Worm (Caenorhabditis elegans) whole organism, mixed stage, embryonic: ENCODE results near the gene gcl-1.

ENCODE experiments used
- M03D4.4 ChIP-seq: sonication (generic microtip); optimal IDR thresholded peaks from 2 replicates; lab custom pipeline; 2017; ENCODE audit warnings: mild to moderate bottlenecking, missing genetic modification characterization, missing compliant biosample characterization
- bed-3 ChIP-seq: fragments of 200-800 bp; sonication (Bioruptor generic); optimal IDR thresholded peaks from 3 replicates; lab custom pipeline; 2018; ENCODE audit warnings: mild to moderate bottlenecking, missing genetic modification characterization, moderate library complexity, missing compliant biosample characterization
- ceh-39 ChIP-seq: fragments of 150-350 bp; optimal IDR thresholded peaks from 2 replicates; lab custom pipeline; 2014; ENCODE audit warnings: missing biosample characterization, missing genetic modification characterization
- ceh-43 ChIP-seq: fragments of 200-800 bp; sonication (Bioruptor generic); optimal IDR thresholded peaks from 2 replicates; lab custom pipeline; 2018; ENCODE audit warnings: mild to moderate bottlenecking, missing genetic modification characterization, moderate library complexity, missing compliant biosample characterization
- ceh-83 ChIP-seq: fragments of 200-800 bp; sonication (Bioruptor generic); optimal IDR thresholded peaks from 2 replicates; lab custom pipeline; 2018; ENCODE audit warnings: mild to moderate bottlenecking, missing genetic modification characterization, missing compliant biosample characterization
- ces-1 ChIP-seq: fragments of 150-350 bp; optimal IDR thresholded peaks from 2 replicates; lab custom pipeline; 2014; ENCODE audit warnings: missing biosample characterization, missing genetic modification reagents, missing genetic modification characterization
- cnd-1 ChIP-seq: fragments of 200-800 bp; sonication (Bioruptor generic); optimal IDR thresholded peaks from 2 replicates; lab custom pipeline; 2018; ENCODE audit warnings: mild to moderate bottlenecking, missing genetic modification characterization, missing compliant biosample characterization
- drap-1 ChIP-seq: fragments of 200-800 bp; sonication (Bioruptor generic); optimal IDR thresholded peaks from 3 replicates; lab custom pipeline; 2018; ENCODE audit warnings: mild to moderate bottlenecking, missing genetic modification characterization, missing compliant biosample characterization
- elt-1 ChIP-seq: sonication (generic microtip); optimal IDR thresholded peaks from 2 replicates; lab custom pipeline; 2017; ENCODE audit warnings: missing genetic modification characterization, mild to moderate bottlenecking, missing compliant biosample characterization, antibody characterized with exemption, moderate library complexity, borderline replicate concordance; ENCODE audit not compliant: insufficient read depth
- elt-3 ChIP-seq: fragments of 150-350 bp; optimal IDR thresholded peaks from 2 replicates; lab custom pipeline; 2014; ENCODE audit warnings: missing biosample characterization, missing genetic modification characterization
- ham-2 ChIP-seq: fragments of 200-800 bp; sonication (Bioruptor generic); optimal IDR thresholded peaks from 2 replicates; lab custom pipeline; 2018; ENCODE audit warnings: mild to moderate bottlenecking, missing genetic modification characterization, missing compliant biosample characterization
- hlh-1 ChIP-seq: fragments of 150-350 bp; optimal IDR thresholded peaks from 2 replicates; lab custom pipeline; 2014; ENCODE audit warnings: missing biosample characterization, missing genetic modification reagents, missing genetic modification characterization
- lin-13 ChIP-seq: fragments of 150-350 bp; optimal IDR thresholded peaks from 2 replicates; lab custom pipeline; 2014; ENCODE audit warnings: missing biosample characterization, missing genetic modification characterization
- lin-32 ChIP-seq: fragments of 200-800 bp; sonication (Bioruptor generic); optimal IDR thresholded peaks from 2 replicates; lab custom pipeline; 2018; ENCODE audit warnings: mild to moderate bottlenecking, missing genetic modification characterization, missing compliant biosample characterization
- lsy-2 ChIP-seq: fragments of 150-350 bp; optimal IDR thresholded peaks from 2 replicates; lab custom pipeline; 2014; ENCODE audit warnings: missing biosample characterization, missing genetic modification characterization
- mab-5 ChIP-seq: fragments of 150-350 bp; optimal IDR thresholded peaks from 2 replicates; lab custom pipeline; 2014; ENCODE audit warnings: missing biosample characterization, missing genetic modification characterization
- mep-1 ChIP-seq: fragments of 150-350 bp; optimal IDR thresholded peaks from 2 replicates; lab custom pipeline; 2017; ENCODE audit warnings: missing biosample characterization, missing genetic modification reagents, missing genetic modification characterization, inconsistent platforms
- mls-2 ChIP-seq: sonication (generic microtip); optimal IDR thresholded peaks from 2 replicates; lab custom pipeline; 2016; ENCODE audit warnings: mild to moderate bottlenecking, missing genetic modification characterization, moderate library complexity, missing compliant biosample characterization
- nhr-12 ChIP-seq: fragments of 150-350 bp; optimal IDR thresholded peaks from 2 replicates; lab custom pipeline; 2014; ENCODE audit warnings: missing biosample characterization, missing genetic modification characterization
- nhr-2 ChIP-seq: fragments of 150-350 bp; optimal IDR thresholded peaks from 2 replicates; lab custom pipeline; 2014; ENCODE audit warnings: missing biosample characterization, missing genetic modification characterization
- pha-4 ChIP-seq: fragments of 150-350 bp; optimal IDR thresholded peaks from 2 replicates; lab custom pipeline; 2018; ENCODE audit warnings: missing biosample characterization, missing genetic modification reagents, missing genetic modification characterization
- sem-2 ChIP-seq: fragments of 200-800 bp; sonication (Bioruptor generic); optimal IDR thresholded peaks from 2 replicates; lab custom pipeline; 2018; ENCODE audit warnings: mild to moderate bottlenecking, missing genetic modification characterization, missing compliant biosample characterization
- sptf-1 ChIP-seq: sonication (generic microtip); optimal IDR thresholded peaks from 2 replicates; lab custom pipeline; 2017; ENCODE audit warnings: mild to moderate bottlenecking, missing genetic modification characterization, moderate library complexity, missing compliant biosample characterization
- tbx-8 ChIP-seq: fragments of 200-800 bp; sonication (Bioruptor generic); optimal IDR thresholded peaks from 2 replicates; lab custom pipeline; 2018; ENCODE audit warnings: mild to moderate bottlenecking, missing genetic modification characterization, moderate library complexity, missing compliant biosample characterization
- unc-39 ChIP-seq: fragments of 150-350 bp; optimal IDR thresholded peaks from 2 replicates; lab custom pipeline; 2014; ENCODE audit warnings: missing biosample characterization, missing genetic modification characterization
- unc-62 ChIP-seq: fragments of 150-350 bp; optimal IDR thresholded peaks from 2 replicates; lab custom pipeline; 2014; ENCODE audit warnings: missing biosample characterization, missing genetic modification reagents, missing genetic modification characterization
- zip-8 ChIP-seq: fragments of 150-350 bp; optimal IDR thresholded peaks from 2 replicates; lab custom pipeline; 2014; ENCODE audit warnings: missing biosample characterization, missing genetic modification characterization
- ztf-11 ChIP-seq: fragments of 150-350 bp; optimal IDR thresholded peaks from 2 replicates; lab custom pipeline; 2014; ENCODE audit warnings: missing biosample characterization, missing genetic modification characterization

Gene gcl-1

DNA sequence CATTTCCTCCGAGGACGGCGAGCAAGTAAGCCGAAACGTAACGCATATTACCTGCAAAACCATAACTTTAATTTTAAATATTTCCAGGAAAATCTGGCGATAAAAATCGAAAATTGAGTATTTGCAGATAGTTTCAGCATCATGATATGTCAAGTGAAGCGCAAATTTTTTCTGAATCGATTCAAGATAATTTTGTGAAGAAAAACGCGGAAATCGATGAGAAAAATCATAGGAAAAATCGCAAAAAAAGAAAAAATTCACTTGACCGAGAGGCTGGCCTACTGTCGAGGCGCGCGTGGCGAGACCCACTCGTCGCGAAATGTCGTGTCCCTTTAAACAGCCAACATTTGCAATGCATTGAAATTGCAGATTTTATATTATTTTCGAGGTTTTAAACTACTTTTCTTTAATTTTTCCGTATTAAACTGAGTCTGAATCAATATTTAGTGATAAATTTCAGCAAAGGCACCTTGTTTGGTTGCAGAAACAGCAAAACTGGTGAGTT lies 42.4 kb downstream of the gcl-1 start, which contains the start of the genes rla-2, popl-7 and Y62E10A.24:
TSS of gene rla-2 (minus strand) at position 51 of the 505 bp plus-strand sequence.
TSS of gene popl-7 (plus strand) at position 455 of the 505 bp plus-strand sequence.
TSS of gene Y62E10A.24 (plus strand) at position 476 of the 505 bp plus-strand sequence.
- TF ChIP-seq unc-39 (tag; lab: Kevin White, UChicago) (no peak), nhr-12 (no peak), lsy-2 (tag; lab: Kevin White, UChicago) (peak; percentile 87), mab-5 (tag; lab: Kevin White, UChicago) (no peak)
- TF ChIP-seq, all 35 proteins: peak for 1

DNA sequence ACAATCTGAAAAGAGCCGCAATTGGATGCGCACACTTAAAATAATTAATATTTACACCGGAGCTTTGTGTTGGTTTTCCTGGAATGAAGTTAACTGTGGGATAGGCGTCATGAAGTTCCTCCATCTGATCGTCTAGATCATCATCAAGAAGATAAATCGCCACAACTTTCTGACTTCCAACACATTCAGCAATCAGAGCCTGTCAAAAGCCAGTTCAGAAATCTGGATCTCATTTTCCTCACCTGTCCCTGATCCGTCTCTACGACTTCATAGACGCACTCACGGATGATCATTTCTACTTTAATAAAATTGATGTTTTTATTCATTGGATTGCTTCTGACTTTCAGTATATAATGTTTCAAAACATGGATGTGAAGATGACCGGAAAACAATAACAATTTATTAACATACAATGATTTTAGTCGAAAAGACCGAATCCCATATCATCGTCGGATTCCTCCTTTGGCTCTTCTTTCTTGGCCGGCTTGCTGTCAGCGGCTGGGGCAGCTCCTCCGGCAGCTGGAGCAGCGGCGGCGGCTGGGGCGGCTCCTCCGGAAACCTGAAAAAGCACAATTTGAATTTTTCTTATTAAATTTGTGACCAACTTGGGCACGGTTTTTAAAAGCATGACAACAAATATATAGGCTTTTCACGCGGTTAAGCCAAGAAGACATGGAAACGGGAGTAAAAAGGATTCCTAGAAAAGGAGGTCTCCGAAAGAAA lies 43.4 kb downstream of the gcl-1 start, which contains the start of gene agt-1:
TSS of gene agt-1 (minus strand) at position 293 of the 723 bp plus-strand sequence.
- TF ChIP-seq ceh-39 (tag; lab: Kevin White, UChicago): no peak
- no peak for TF ChIP-seq unc-62
- no peak for TF ChIP-seq bed-3 (GFP tag; lab: Kevin White, UChicago)
- TF ChIP-seq sem-2 (GFP tag; lab: Kevin White, UChicago): no peak
- no peak for TF ChIP-seq lin-32 (GFP tag; lab: Kevin White, UChicago)
- TF ChIP-seq ztf-11: no peak
- TF ChIP-seq, all 35 proteins: peak for 0

ce11 chrIV:13364869-13365268 lies 47.8 kb downstream of the gcl-1 start, which contains the start of gene srsx-25:
srsx-25 (plus strand) TSS chrIV:13365169.
- TF ChIP-seq drap-1 (GFP tag; lab: Kevin White, UChicago): no peak
- TF ChIP-seq lin-13: no peak
- TF ChIP-seq lsy-2 (tag; lab: Kevin White, UChicago): no peak
- no peak for TF ChIP-seq mls-2 (tag; lab: Kevin White, UChicago)
- TF ChIP-seq hlh-1 (tag; lab: Kevin White, UChicago): no peak
- no peak for TF ChIP-seq cnd-1 (tag; lab: Kevin White, UChicago)
- TF ChIP-seq elt-1: no peak
- no peak for TF ChIP-seq ceh-83
- TF ChIP-seq ceh-43 (GFP tag; lab: Kevin White, UChicago): no peak
- TF ChIP-seq mep-1: no peak
- TF ChIP-seq zip-8: no peak
- TF ChIP-seq ham-2 (GFP tag; lab: Kevin White, UChicago): no peak
- TF ChIP-seq unc-62: no peak
- TF ChIP-seq ceh-39 (tag; lab: Kevin White, UChicago): no peak
- TF ChIP-seq mab-5 (tag; lab: Kevin White, UChicago): no peak
- TF ChIP-seq nhr-12: no peak

- no peak for TF ChIP-seq zip-8
- no peak for TF ChIP-seq lin-32 (GFP tag; lab: Kevin White, UChicago)
- TF ChIP-seq tbx-8 (GFP tag; lab: Kevin White, UChicago): no peak
- no peak for TF ChIP-seq nhr-2 (tag; lab: Kevin White, UChicago)
- no peak for TF ChIP-seq ham-2 (GFP tag; lab: Kevin White, UChicago)
- no peak for TF ChIP-seq ces-1 (GFP tag; lab: Kevin White, UChicago)
- TF ChIP-seq M03D4.4 (tag; lab: Kevin White, UChicago): no peak
- TF ChIP-seq ceh-83: no peak
- no peak for TF ChIP-seq sptf-1 (tag; lab: Kevin White, UChicago)
- no peak for TF ChIP-seq unc-39 (tag; lab: Kevin White, UChicago)
Observed at ce11 chrIV:13360144-13360543, 52.6 kb downstream of the gcl-1 start, which contains the start of gene Y62E10A.3. Y62E10A.3 (minus strand) TSS chrIV:13360244.

DNA sequence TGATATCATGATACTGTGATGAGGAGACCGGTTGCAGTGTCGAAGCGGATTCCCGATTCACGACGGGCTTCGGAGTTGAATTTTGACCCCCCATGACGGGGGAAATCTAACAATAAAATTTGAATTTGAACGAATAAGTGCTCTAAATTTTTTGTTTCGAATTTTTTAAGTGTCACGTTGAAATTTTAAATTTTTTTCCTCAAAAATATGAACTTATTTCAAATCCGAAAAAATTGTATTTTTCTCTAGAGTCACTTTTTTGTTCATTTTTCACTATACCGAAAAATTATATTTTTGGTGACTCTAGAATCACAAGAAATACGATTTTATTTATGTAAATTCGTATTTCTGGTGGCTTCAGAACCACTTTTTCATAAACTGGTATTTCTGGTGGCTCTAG lies 54.2 kb downstream of the gcl-1 start, which contains the start of gene W02A2.8:
TSS of gene W02A2.8 (minus strand) at position 101 of the 400 bp plus-strand sequence.
- no peak for TF ChIP-seq zip-8
- no peak for TF ChIP-seq nhr-12
- TF ChIP-seq pha-4 (tag; lab: Kevin White, UChicago): no peak
- no peak for TF ChIP-seq elt-3 (tag; lab: Kevin White, UChicago)
- TF ChIP-seq cnd-1 (tag; lab: Kevin White, UChicago): no peak
